Fruit fly (Drosophila melanogaster): ENCODE measurements around the gene CG44325.

The CG44325 gene

dm6 chrX:9085726-9086125, 7.4 kb upstream of the CG44325 start, which contains the start of gene CG32708 (continued):
- TF ChIP-seq CG3163 (GFP tag; optimal IDR thresholded peaks at IDR 0.05) (no peak), lilli (GFP tag; optimal IDR thresholded peaks at IDR 0.05) (no peak), Optix (GFP tag; IDR thresholded peaks at IDR 0.05) (no peak), CG9932 (GFP tag; IDR thresholded peaks at IDR 0.05) (peak; percentile 46; the same call in 1 of the 2 replicates), CG18619 (GFP tag; optimal IDR thresholded peaks at IDR 0.05) (no peak), inv (GFP tag; IDR thresholded peaks at IDR 0.05; ENCODE audit: partially characterized antibody) (peak; percentile 54), CG9797 (GFP tag; optimal IDR thresholded peaks at IDR 0.05) (no peak), gsb-n (tag; optimal IDR thresholded peaks at IDR 0.05) (no peak), gt (GFP tag; IDR thresholded peaks at IDR 0.05) (no peak), kay (GFP tag; optimal IDR thresholded peaks at IDR 0.05) (no peak), da (GFP tag; optimal IDR thresholded peaks at IDR 0.05) (no peak), ato (GFP tag; IDR thresholded peaks at IDR 0.05; ENCODE audit: partially characterized antibody) (peak; percentile 48), Sox100B (GFP tag; optimal IDR thresholded peaks at IDR 0.05) (no peak), Nf-YB (GFP tag; optimal IDR thresholded peaks at IDR 0.05) (no peak), knrl (GFP tag; IDR thresholded peaks at IDR 0.05; ENCODE audit: partially characterized antibody) (peak; percentile 61; the same call in 2 of the 3 replicates), D (optimal IDR thresholded peaks at IDR 0.05) (no peak), D (GFP tag; optimal IDR thresholded peaks at IDR 0.05) (no peak), gce (GFP tag; IDR thresholded peaks at IDR 0.05) (no peak), sob (GFP tag; IDR thresholded peaks at IDR 0.05) (no peak), CG12155 (GFP tag; optimal IDR thresholded peaks at IDR 0.05) (no peak), Dfd (GFP tag; optimal IDR thresholded peaks at IDR 0.05) (no peak), CG11560 (tag; IDR thresholded peaks at IDR 0.05) (no peak), CkIIα-i1 (GFP tag; IDR thresholded peaks at IDR 0.05) (no peak), Max (GFP tag; optimal IDR thresholded peaks at IDR 0.05) (no peak), ind (GFP tag; optimal IDR thresholded peaks at IDR 0.05) (no peak), gcm (GFP tag; optimal IDR thresholded peaks at IDR 0.05) (no peak), CG10366 (GFP tag; IDR thresholded peaks at IDR 0.05) (no peak), TFAM (GFP tag; optimal IDR thresholded peaks at IDR 0.05) (no peak), CG7271 (tag; optimal IDR thresholded peaks at IDR 0.05) (no peak), CG17802 (tag; optimal IDR thresholded peaks at IDR 0.05) (no peak), CG2875 (GFP tag; optimal IDR thresholded peaks at IDR 0.05) (no peak), vvl (GFP tag; IDR thresholded peaks at IDR 0.05) (no peak), CG10565 (GFP tag; optimal IDR thresholded peaks at IDR 0.05) (no peak), gfzf (GFP tag; optimal IDR thresholded peaks at IDR 0.05) (no peak), Hr3 (GFP tag; optimal IDR thresholded peaks at IDR 0.05) (no peak), BEAF-32 (GFP tag; optimal IDR thresholded peaks at IDR 0.05) (peak; percentile 69), hkb (optimal IDR thresholded peaks at IDR 0.05) (no peak), hkb (GFP tag; IDR thresholded peaks at IDR 0.05) (no peak), zen2 (GFP tag; IDR thresholded peaks at IDR 0.05; ENCODE audit: partially characterized antibody) (peak; percentile 66; the same call in 2 of the 3 replicates), stc (GFP tag; IDR thresholded peaks at IDR 0.05) (no peak), CG10462 (GFP tag; optimal IDR thresholded peaks at IDR 0.05) (no peak), Elba2 (GFP tag; optimal IDR thresholded peaks at IDR 0.05) (no peak), CHES-1-like (GFP tag; optimal IDR thresholded peaks at IDR 0.05) (no peak), CG18262 (tag; optimal IDR thresholded peaks at IDR 0.05) (no peak), CG30020 (tag; optimal IDR thresholded peaks at IDR 0.05) (no peak), CG6654 (GFP tag; optimal IDR thresholded peaks at IDR 0.05) (no peak), C15 (GFP tag; IDR thresholded peaks at IDR 0.05) (no peak), CG1529 (GFP tag; optimal IDR thresholded peaks at IDR 0.05) (no peak), Bgb (GFP tag; IDR thresholded peaks at IDR 0.05; ENCODE audit: partially characterized antibody) (peak; percentile 75), Sin3A (optimal IDR thresholded peaks at IDR 0.05) (no peak), Lpt (GFP tag; optimal IDR thresholded peaks at IDR 0.05) (no peak), nerfin-1 (tag; optimal IDR thresholded peaks at IDR 0.05) (no peak), ssp (GFP tag; IDR thresholded peaks at IDR 0.05) (no peak)

All from whole organism, embryonic.